Worm (Caenorhabditis elegans): Measurements from ENCODE around the gene W09G12.6.

Gene W09G12.6

ce11 chrIV:1224781-1225180 lies 6.9 kb upstream of the W09G12.6 start:
- TF ChIP-seq aha-1 (tag) (peak; percentile 11), lin-38 (GFP tag; IDR thresholded peaks at IDR 0.05) (no peak)

- TF ChIP-seq unc-62 (GFP tag; optimal IDR thresholded peaks at IDR 0.05 in 1 of 2) (peak in 1 of 2 experiments; percentile 91), unc-62 (tag; optimal IDR thresholded peaks at IDR 0.05) (no peak), attf-4 (tag; optimal IDR thresholded peaks at IDR 0.05) (no peak)
Observed at ce11 chrIV:1225596-1226232, 6.0 kb upstream of the W09G12.6 start, which contains the start of gene W09G12.8. Gene W09G12.8 (plus strand): TSS chrIV:1226182.

- TF ChIP-seq nhr-77 (tag; optimal IDR thresholded peaks at IDR 0.05): peak; percentile 47
- no peak for TF ChIP-seq fkh-10 (GFP tag; optimal IDR thresholded peaks at IDR 0.05)
- TF ChIP-seq nhr-28 (tag; optimal IDR thresholded peaks at IDR 0.05): peak; percentile 32
- no peak for TF ChIP-seq daf-16 (GFP tag; optimal IDR thresholded peaks at IDR 0.05)
- peak; percentile 6 for TF ChIP-seq daf-16 (tag; optimal IDR thresholded peaks at IDR 0.05)
- peak; percentile 79 for TF ChIP-seq pqm-1 (tag; optimal IDR thresholded peaks at IDR 0.05)
- TF ChIP-seq mep-1 (tag; optimal IDR thresholded peaks at IDR 0.05): no peak
- TF ChIP-seq dmd-6 (GFP tag; IDR thresholded peaks at IDR 0.05): peak; percentile 67
- no peak for TF ChIP-seq mdl-1 (tag; optimal IDR thresholded peaks at IDR 0.05)
- no peak for TF ChIP-seq daf-12 (tag; optimal IDR thresholded peaks at IDR 0.05)
- TF ChIP-seq dve-1 (tag; optimal IDR thresholded peaks at IDR 0.05; ENCODE audit: insufficient read depth): peak; percentile 41
Observed at ce11 chrIV:1228675-1229130, 3.0 kb upstream of the W09G12.6 start, which contains the start of gene W09G12.7. Gene W09G12.7 (plus strand): TSS chrIV:1229080.

ce11 chrIV:1232419-1233145 lies 893 bp downstream of the W09G12.6 start:
- TF ChIP-seq egl-43 (GFP tag; IDR thresholded peaks at IDR 0.05): peak; percentile 63
- no peak for TF ChIP-seq ceh-44 (GFP tag; IDR thresholded peaks at IDR 0.05)
- TF ChIP-seq snpc-1.2 (GFP tag; IDR thresholded peaks at IDR 0.05): 0 out of 2 replicates have a peak, but pooled peaks have one; percentile 40
- TF ChIP-seq mxl-3 (GFP tag; optimal IDR thresholded peaks at IDR 0.05): no peak
- peak; percentile 90 for TF ChIP-seq aha-1 (tag)
- TF ChIP-seq pha-4 (GFP tag; IDR thresholded peaks at IDR 0.05): peak; percentile 69; the same call in 1 of the 2 replicates
- no peak for TF ChIP-seq pha-4 (tag; optimal IDR thresholded peaks at IDR 0.05)
- peak; percentile 99 for TF ChIP-seq set-16 (GFP tag; IDR thresholded peaks at IDR 0.05)
- TF ChIP-seq madf-5 (GFP tag; IDR thresholded peaks at IDR 0.05): 0 out of 4 replicates have a peak, but pooled peaks of 1 of the 2 experiments have one; percentile 35

- peak; percentile 73 for TF ChIP-seq ceh-28 (tag; optimal IDR thresholded peaks at IDR 0.05)
- no peak for TF ChIP-seq F10B5.3 (tag; optimal IDR thresholded peaks at IDR 0.05)
- no peak for TF ChIP-seq mdl-1 (tag; optimal IDR thresholded peaks at IDR 0.05)
Observed at ce11 chrIV:1234780-1235179, 3.1 kb downstream of the W09G12.6 start.

- no peak for TF ChIP-seq duxl-1 (tag; optimal IDR thresholded peaks at IDR 0.05; ENCODE audit: poor library complexity)
- TF ChIP-seq ceh-28 (tag; optimal IDR thresholded peaks at IDR 0.05): peak; percentile 77
Observed at ce11 chrIV:1235785-1236184, 4.1 kb downstream of the W09G12.6 start.

- TF ChIP-seq unc-62 (GFP tag; optimal IDR thresholded peaks at IDR 0.05 in 1 of 2) (peak in 1 of 2 experiments; percentile 87), unc-62 (tag; optimal IDR thresholded peaks at IDR 0.05) (no peak), ceh-20 (GFP tag; IDR thresholded peaks at IDR 0.05) (no peak), aha-1 (tag) (peak; percentile 87)
Observed at ce11 chrIV:1238147-1238546, 6.5 kb downstream of the W09G12.6 start.

All from whole organism, L4 larva.